Worm (Caenorhabditis elegans) whole organism, L3 larva: ENCODE measurements around the gene Y43F8B.28.

Experiments
- nfya-1 ChIP-seq: sonication (generic microtip); optimal IDR thresholded peaks from 2 replicates; lab custom pipeline; 2017; ENCODE audit warnings: missing genetic modification characterization, mild to moderate bottlenecking, missing compliant biosample characterization, antibody characterized with exemption, moderate library complexity; ENCODE audit not compliant: insufficient read depth
- snpc-4 ChIP-seq: fragments of 150-350 bp; optimal IDR thresholded peaks from 2 replicates; lab custom pipeline; 2014; ENCODE audit warnings: missing biosample characterization, missing genetic modification characterization

- peak; percentile 91 for TF ChIP-seq nfya-1 (tag; lab: Kevin White, UChicago)
- TF ChIP-seq snpc-4 (tag; lab: Kevin White, UChicago), result peak; percentile 45
Measured at ce11 chrV:19522551-19523137, 37.5 kb downstream of the Y43F8B.28 start.
